Fruit fly (Drosophila melanogaster) whole organism, adult: Measurements from ENCODE around the gene BoYb.
A peak's percentile ranks its signal among the peaks of the same experiment; 100 is the strongest.

ENCODE experiments used
- CG11617 ChIP-seq: fragments of 200-800 bp; sonication (Bioruptor generic); optimal IDR thresholded peaks from 2 replicates; lab custom pipeline; 2017; ENCODE audit warnings: mild to moderate bottlenecking, missing biosample characterization, missing genetic modification reagents, missing genetic modification characterization
- CG12768 ChIP-seq: fragments of 200-800 bp; sonication (Bioruptor generic); optimal IDR thresholded peaks from 2 replicates; lab custom pipeline; 2017; ENCODE audit warnings: missing biosample characterization, missing genetic modification characterization, mild to moderate bottlenecking, moderate library complexity, missing genetic modification reagents
- CG14711 ChIP-seq: fragments of 200-800 bp; sonication (Bioruptor generic); optimal IDR thresholded peaks from 2 replicates; lab custom pipeline; 2018; ENCODE audit warnings: missing biosample characterization, mild to moderate bottlenecking, missing genetic modification characterization, moderate library complexity
- CG1620 ChIP-seq: fragments of 200-800 bp; sonication (Bioruptor generic); optimal IDR thresholded peaks from 2 replicates; lab custom pipeline; 2016; ENCODE audit warnings: missing biosample characterization, missing genetic modification characterization
- CG33017 ChIP-seq: fragments of 200-800 bp; sonication (Bioruptor generic); optimal IDR thresholded peaks from 2 replicates; lab custom pipeline; 2018; ENCODE audit warnings: missing biosample characterization, mild to moderate bottlenecking, missing genetic modification characterization, moderate library complexity
- CG5204 ChIP-seq: fragments of 200-800 bp; sonication (Bioruptor generic); optimal IDR thresholded peaks from 2 replicates; lab custom pipeline; 2016; ENCODE audit warnings: missing biosample characterization, missing genetic modification characterization
- CG7045 ChIP-seq: fragments of 200-800 bp; sonication (Bioruptor generic); optimal IDR thresholded peaks from 2 replicates; lab custom pipeline; 2017; ENCODE audit warnings: missing biosample characterization, mild to moderate bottlenecking, missing genetic modification characterization
- CG7101 ChIP-seq: fragments of 200-800 bp; sonication (Bioruptor generic); optimal IDR thresholded peaks from 2 replicates; lab custom pipeline; 2018; ENCODE audit warnings: missing biosample characterization, mild to moderate bottlenecking, missing genetic modification characterization, moderate library complexity
- Clk ChIP-seq: fragments of 200-800 bp; sonication (Bioruptor generic); optimal IDR thresholded peaks from 2 replicates; lab custom pipeline; 2017; ENCODE audit warnings: missing biosample characterization, missing genetic modification characterization
- Crg-1 ChIP-seq: fragments of 200-800 bp; sonication (Bioruptor generic); optimal IDR thresholded peaks from 2 replicates; lab custom pipeline; 2016; ENCODE audit warnings: missing biosample characterization, missing genetic modification characterization
- Hr96 ChIP-seq: fragments of 200-800 bp; sonication (Bioruptor generic); optimal IDR thresholded peaks from 2 replicates; lab custom pipeline; 2016; ENCODE audit warnings: missing biosample characterization, missing genetic modification characterization
- Mnt ChIP-seq: fragments of 200-800 bp; sonication (Bioruptor generic); optimal IDR thresholded peaks from 2 replicates; lab custom pipeline; 2016; ENCODE audit warnings: missing biosample characterization, mild to moderate bottlenecking, missing genetic modification characterization
- bab1 ChIP-seq: fragments of 200-800 bp; sonication (Bioruptor generic); optimal IDR thresholded peaks from 3 replicates; lab custom pipeline; 2019; ENCODE audit warnings: missing biosample characterization, mild to moderate bottlenecking, missing genetic modification characterization, moderate library complexity
- cic ChIP-seq: fragments of 200-800 bp; sonication (Bioruptor generic); optimal IDR thresholded peaks from 2 replicates; lab custom pipeline; 2017; ENCODE audit warnings: missing biosample characterization, mild to moderate bottlenecking, missing genetic modification characterization, moderate library complexity
- cnc ChIP-seq, 2 experiments: fragments of >200 bp; optimal IDR thresholded peaks; 2 replicates each; lab custom pipeline; 2017
- kay ChIP-seq: fragments of 200-800 bp; sonication (Bioruptor generic); peaks from one replicate; lab custom pipeline; 2016; ENCODE audit warnings: missing biosample characterization, missing genetic modification characterization, borderline replicate concordance
- ovo ChIP-seq: fragments of 200-800 bp; sonication (Bioruptor generic); optimal IDR thresholded peaks from 2 replicates; lab custom pipeline; 2016; ENCODE audit warnings: missing biosample characterization, missing genetic modification characterization
- pad ChIP-seq: fragments of 200-800 bp; sonication (Bioruptor generic); optimal IDR thresholded peaks from 3 replicates; lab custom pipeline; 2017; ENCODE audit warnings: missing biosample characterization, missing genetic modification characterization, mild to moderate bottlenecking, moderate library complexity, missing genetic modification reagents
- tj ChIP-seq: fragments of 200-800 bp; sonication (Bioruptor generic); optimal IDR thresholded peaks from 3 replicates; lab custom pipeline; 2017; ENCODE audit warnings: missing biosample characterization, mild to moderate bottlenecking, missing genetic modification characterization, moderate library complexity
- toe ChIP-seq: fragments of 200-800 bp; sonication (Bioruptor generic); optimal IDR thresholded peaks from 2 replicates; lab custom pipeline; 2016; ENCODE audit warnings: missing biosample characterization, missing genetic modification characterization

The BoYb gene

dm6 chr3L:22894689-22895283 lies 6.9 kb upstream of the BoYb start:
- TF ChIP-seq ovo (GFP tag; lab: Kevin White, UChicago) (no peak), pad (GFP tag; lab: Kevin White, UChicago) (no peak), CG7045 (GFP tag; lab: Kevin White, UChicago) (no peak), bab1 (GFP tag; lab: Kevin White, UChicago) (peak; percentile 11), CG12768 (no peak), Hr96 (GFP tag; lab: Kevin White, UChicago) (no peak)

dm6 chr3L:22898444-22898843 lies 3.3 kb upstream of the BoYb start, which contains the start of gene CG11131:
TSS of gene CG11131 (plus strand) at chr3L:22898744.
- TF ChIP-seq pad (GFP tag; lab: Kevin White, UChicago) = no peak

- TF ChIP-seq CG12768 = peak; percentile 91
- TF ChIP-seq CG14711 (tag; lab: Kevin White, UChicago) = no peak
- no peak for TF ChIP-seq Clk (GFP tag; lab: Kevin White, UChicago)
These were observed 7.7 kb downstream of the BoYb start for dm6 chr3L:22909325-22909904.

dm6 chr3L:22909914-22910541 lies 8.3 kb downstream of the BoYb start, which contains the start of gene CG12768:
TSS of gene CG12768 (plus strand) at chr3L:22910491.
- TF ChIP-seq bab1 (GFP tag; lab: Kevin White, UChicago) (no peak), Crg-1 (GFP tag; lab: Kevin White, UChicago) (no peak), CG7101 (tag; lab: Kevin White, UChicago) (no peak), CG33017 (tag; lab: Kevin White, UChicago) (no peak), toe (no peak), Mnt (GFP tag; lab: Kevin White, UChicago) (no peak), cic (GFP tag; lab: Kevin White, UChicago) (no peak), CG12768 (no peak), CG5204 (GFP tag; lab: Kevin White, UChicago) (no peak), CG14711 (tag; lab: Kevin White, UChicago) (no peak), Clk (GFP tag; lab: Kevin White, UChicago) (no peak), cnc (optimal IDR thresholded peaks at IDR 0.05; lab: Kevin White, UChicago) (no peak), ovo (GFP tag; lab: Kevin White, UChicago) (no peak), kay (no peak), tj (GFP tag; lab: Kevin White, UChicago) (no peak), pad (GFP tag; lab: Kevin White, UChicago) (no peak), CG11617 (GFP tag; lab: Kevin White, UChicago) (no peak), CG1620 (GFP tag; lab: Kevin White, UChicago) (no peak)

dm6 chr3L:22940249-22940648 lies 38.5 kb downstream of the BoYb start:
- TF ChIP-seq bab1 (GFP tag; lab: Kevin White, UChicago) (no peak), tj (GFP tag; lab: Kevin White, UChicago) (no peak), CG12768 (no peak), CG33017 (tag; lab: Kevin White, UChicago) (no peak), Mnt (GFP tag; lab: Kevin White, UChicago) (no peak), cnc (optimal IDR thresholded peaks at IDR 0.05; lab: Kevin White, UChicago) (no peak), ovo (GFP tag; lab: Kevin White, UChicago) (no peak), Hr96 (GFP tag; lab: Kevin White, UChicago) (no peak)

- TF ChIP-seq Clk (GFP tag; lab: Kevin White, UChicago) = no peak
- no peak for TF ChIP-seq CG33017 (tag; lab: Kevin White, UChicago)
- peak; percentile 11 for TF ChIP-seq CG12768
- TF ChIP-seq CG1620 (GFP tag; lab: Kevin White, UChicago) = no peak
- no peak for TF ChIP-seq Crg-1 (GFP tag; lab: Kevin White, UChicago)
These were observed 41.8 kb downstream of the BoYb start for dm6 chr3L:22943484-22943883.

dm6 chr3L:22944493-22944892 lies 42.8 kb downstream of the BoYb start:
- TF ChIP-seq CG7101 (tag; lab: Kevin White, UChicago) = no peak
- TF ChIP-seq CG5204 (GFP tag; lab: Kevin White, UChicago) = no peak
- no peak for TF ChIP-seq CG14711 (tag; lab: Kevin White, UChicago)
- no peak for TF ChIP-seq CG12768
- no peak for TF ChIP-seq CG7045 (GFP tag; lab: Kevin White, UChicago)
- TF ChIP-seq Crg-1 (GFP tag; lab: Kevin White, UChicago) = no peak
- TF ChIP-seq ovo (GFP tag; lab: Kevin White, UChicago) = no peak
- TF ChIP-seq CG33017 (tag; lab: Kevin White, UChicago) = no peak
- no peak for TF ChIP-seq kay
- TF ChIP-seq Mnt (GFP tag; lab: Kevin White, UChicago) = no peak
- TF ChIP-seq pad (GFP tag; lab: Kevin White, UChicago) = no peak
- TF ChIP-seq cnc (optimal IDR thresholded peaks at IDR 0.05; lab: Kevin White, UChicago) = no peak
